Worm (Caenorhabditis elegans): ENCODE data around the gene fbxa-144.

DNA sequence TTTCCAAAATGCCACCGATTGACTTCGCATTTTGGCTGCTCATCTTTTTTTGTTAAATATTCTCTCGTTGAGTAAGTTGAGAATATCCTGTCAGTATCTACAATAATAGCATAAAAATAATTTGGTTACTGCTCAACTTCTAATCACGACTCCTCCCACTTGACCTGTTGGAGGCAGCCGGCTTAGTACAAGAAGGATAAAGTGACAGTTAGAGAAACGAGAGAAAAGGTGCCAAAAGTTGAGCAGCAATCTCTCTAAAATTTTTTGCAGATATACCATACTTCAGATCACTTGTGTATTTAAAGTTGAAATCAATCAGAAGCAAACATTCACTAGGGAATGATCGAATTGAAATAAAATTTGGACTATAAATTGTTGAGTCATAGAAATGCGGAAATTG is 7.9 kb downstream of the fbxa-144 start, which contains the start of gene nhr-111:
- TF ChIP-seq lin-15B (tag; optimal IDR thresholded peaks at IDR 0.05) (no peak), unc-62 (GFP tag; optimal IDR thresholded peaks at IDR 0.05) (no peak)

All from whole organism, L3 larva.